Worm (Caenorhabditis elegans) whole organism, L3 larva: ENCODE data around the gene klp-11.

ENCODE experiments used
- ama-1 ChIP-seq: fragments of 150-350 bp; optimal IDR thresholded peaks from 2 replicates; lab custom pipeline; 2018
- elt-2 ChIP-seq: sonication (generic microtip); optimal IDR thresholded peaks from 2 replicates; lab custom pipeline; 2016; ENCODE audit warnings: missing genetic modification reagents, mild to moderate bottlenecking, missing genetic modification characterization, missing compliant biosample characterization
- fkh-10 ChIP-seq: sonication (generic microtip); optimal IDR thresholded peaks from 2 replicates; lab custom pipeline; 2017; ENCODE audit warnings: missing biosample characterization, missing genetic modification reagents, missing genetic modification characterization
- lin-39 ChIP-seq: fragments of 150-350 bp; optimal IDR thresholded peaks from 2 replicates; lab custom pipeline; 2018; ENCODE audit warnings: missing biosample characterization, missing genetic modification reagents, missing genetic modification characterization
- ztf-11 ChIP-seq: fragments of 150-350 bp; optimal IDR thresholded peaks from 2 replicates; lab custom pipeline; 2014; ENCODE audit warnings: missing biosample characterization, missing genetic modification characterization

DNA sequence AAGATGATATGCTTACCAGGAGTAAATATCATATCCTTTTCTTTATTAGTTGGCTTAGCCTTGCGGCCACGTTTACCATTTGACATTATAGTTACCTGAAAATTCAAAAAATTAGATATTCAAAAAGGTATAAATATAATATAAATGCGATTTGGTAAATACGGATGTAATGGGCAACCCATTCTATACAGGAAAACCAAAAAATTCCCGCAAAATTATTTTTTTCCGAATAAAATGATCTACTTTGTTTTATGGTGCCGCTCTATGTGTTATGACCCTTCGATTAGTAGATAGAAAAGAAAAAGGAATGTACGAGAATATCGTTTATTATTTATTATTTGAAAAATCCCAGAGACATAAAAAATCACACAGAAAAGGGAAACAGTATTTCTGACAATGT is 7.1 kb downstream of the klp-11 start, which contains the start of gene elli-1:
- TF ChIP-seq elt-2 (tag; lab: Kevin White, UChicago) (no peak), fkh-10 (GFP tag; lab: Kevin White, UChicago) (no peak), lin-39 (no peak), ama-1 (lab: Kevin White, UChicago) (no peak), ztf-11 (no peak)
